Fruit fly (Drosophila melanogaster): ENCODE results near the gene Rbcn-3A.

The Rbcn-3A gene

dm6 chrX:6219227-6219626, 36.1 kb downstream of the Rbcn-3A start, which contains the start of gene Btnd:
TSS of gene Btnd (minus strand) at chrX:6219327.
- no peak for TF ChIP-seq tin (GFP tag; optimal IDR thresholded peaks at IDR 0.05)
- no peak for TF ChIP-seq CG3847 (GFP tag; IDR thresholded peaks at IDR 0.05)
- no peak for TF ChIP-seq Doc2 (GFP tag; IDR thresholded peaks at IDR 0.05)

dm6 chrX:6216650-6217049, 38.6 kb downstream of the Rbcn-3A start:
- TF ChIP-seq Deaf1 (tag; optimal IDR thresholded peaks at IDR 0.05) (peak; percentile 85), run (tag; optimal IDR thresholded peaks at IDR 0.05) (no peak), CG10462 (GFP tag; optimal IDR thresholded peaks at IDR 0.05) (no peak), zfh1 (GFP tag; IDR thresholded peaks at IDR 0.05) (no peak), Lhr (GFP tag; optimal IDR thresholded peaks at IDR 0.05) (no peak), Gug (GFP tag; IDR thresholded peaks at IDR 0.05) (no peak), CG18599 (GFP tag; optimal IDR thresholded peaks at IDR 0.05) (peak; percentile 31), Adf1 (GFP tag; IDR thresholded peaks at IDR 0.05) (peak; percentile 87), TFAM (GFP tag; optimal IDR thresholded peaks at IDR 0.05) (no peak), slou (GFP tag; optimal IDR thresholded peaks at IDR 0.05) (no peak), zfh2 (GFP tag; optimal IDR thresholded peaks at IDR 0.05) (no peak), klu (GFP tag; IDR thresholded peaks at IDR 0.05) (no peak), CG8924 (tag; optimal IDR thresholded peaks at IDR 0.05) (no peak), Abd-B (GFP tag; optimal IDR thresholded peaks at IDR 0.05) (no peak), lilli (GFP tag; optimal IDR thresholded peaks at IDR 0.05) (no peak), CG4404 (GFP tag; IDR thresholded peaks at IDR 0.05) (no peak), CoRest (tag; optimal IDR thresholded peaks at IDR 0.05) (no peak), abd-A (tag; optimal IDR thresholded peaks at IDR 0.05) (peak; percentile 35), trem (tag; optimal IDR thresholded peaks at IDR 0.05) (no peak), BEAF-32 (GFP tag; optimal IDR thresholded peaks at IDR 0.05) (no peak), ato (GFP tag; IDR thresholded peaks at IDR 0.05; ENCODE audit: partially characterized antibody) (no peak), scrt (GFP tag; optimal IDR thresholded peaks at IDR 0.05) (peak; percentile 96), B-H1 (GFP tag; IDR thresholded peaks at IDR 0.05) (no peak), CG2120 (GFP tag; optimal IDR thresholded peaks at IDR 0.05) (no peak), D19A (tag; optimal IDR thresholded peaks at IDR 0.05) (no peak), wek (GFP tag; optimal IDR thresholded peaks at IDR 0.05) (no peak), CG9609 (GFP tag; optimal IDR thresholded peaks at IDR 0.05) (no peak), Hmr (GFP tag; optimal IDR thresholded peaks at IDR 0.05) (no peak), CG16815 (GFP tag; optimal IDR thresholded peaks at IDR 0.05) (no peak), prd (optimal IDR thresholded peaks at IDR 0.05) (no peak), prd (GFP tag; IDR thresholded peaks at IDR 0.05) (no peak), Hr39 (optimal IDR thresholded peaks at IDR 0.05) (peak; percentile 56), ewg (GFP tag; optimal IDR thresholded peaks at IDR 0.05) (peak; percentile 61), pnt (GFP tag; optimal IDR thresholded peaks at IDR 0.05) (no peak), Myb (GFP tag; optimal IDR thresholded peaks at IDR 0.05) (no peak), crol (GFP tag; IDR thresholded peaks at IDR 0.05) (peak; percentile 58), chinmo (GFP tag; IDR thresholded peaks at IDR 0.05; ENCODE audit: partially characterized antibody) (0 out of 4 replicates have a peak, but pooled peaks have one; percentile 14), da (GFP tag; optimal IDR thresholded peaks at IDR 0.05) (no peak), CTCF (GFP tag; optimal IDR thresholded peaks at IDR 0.05) (no peak)

- TF ChIP-seq Nf-YA (GFP tag; IDR thresholded peaks at IDR 0.05): no peak
- peak; percentile 73 for TF ChIP-seq scrt (GFP tag; optimal IDR thresholded peaks at IDR 0.05)
- no peak for TF ChIP-seq jigr1 (GFP tag; IDR thresholded peaks at IDR 0.05)
- TF ChIP-seq toy (GFP tag; IDR thresholded peaks at IDR 0.05): no peak
- TF ChIP-seq CG18599 (GFP tag; optimal IDR thresholded peaks at IDR 0.05): peak; percentile 46
- peak; percentile 21 for TF ChIP-seq CG13424 (tag; optimal IDR thresholded peaks at IDR 0.05)
- TF ChIP-seq gem (tag; optimal IDR thresholded peaks at IDR 0.05): peak; percentile 42
- peak; percentile 45 for TF ChIP-seq Hmr (GFP tag; optimal IDR thresholded peaks at IDR 0.05)
- TF ChIP-seq CG2678 (tag; optimal IDR thresholded peaks at IDR 0.05): peak; percentile 26
- no peak for TF ChIP-seq prd (optimal IDR thresholded peaks at IDR 0.05)
- TF ChIP-seq prd (GFP tag; IDR thresholded peaks at IDR 0.05): 0 out of 3 replicates have a peak, but pooled peaks have one; percentile 5
- TF ChIP-seq sens (GFP tag): peak; percentile 25
- peak; percentile 9 for TF ChIP-seq Fer1 (GFP tag; optimal IDR thresholded peaks at IDR 0.05)
- TF ChIP-seq CG2120 (GFP tag; optimal IDR thresholded peaks at IDR 0.05): peak; percentile 37
- TF ChIP-seq slbo (GFP tag; IDR thresholded peaks at IDR 0.05): peak; percentile 53
- TF ChIP-seq lab (GFP tag; optimal IDR thresholded peaks at IDR 0.05): peak; percentile 43
These were observed 50.2 kb downstream of the Rbcn-3A start for dm6 chrX:6205099-6205498.
